Worm (Caenorhabditis elegans): Measurements from ENCODE around the gene C18F10.7.
A peak's percentile ranks its signal among the peaks of the same experiment; 100 is the strongest.

Gene C18F10.7

DNA sequence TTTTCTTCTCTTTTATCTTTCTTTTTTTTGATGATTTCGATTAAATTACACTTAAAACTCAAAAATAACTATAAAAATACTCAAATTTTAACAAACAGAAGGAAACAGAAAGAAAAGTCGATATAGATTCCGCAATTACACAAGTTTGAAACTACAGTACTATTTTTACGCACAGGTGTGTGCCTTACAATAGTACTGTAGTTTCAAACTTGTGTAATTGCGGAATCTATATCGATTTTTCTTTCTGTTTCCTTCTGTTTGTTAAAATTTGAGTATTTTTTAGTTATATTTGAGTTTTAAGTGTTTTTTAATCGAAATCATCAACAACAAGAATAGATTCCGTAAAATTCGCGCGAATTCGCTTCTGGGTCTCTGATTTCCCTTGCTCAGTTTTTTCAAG is 4.9 kb upstream of the C18F10.7 start:
- TF ChIP-seq lsy-12 (tag; optimal IDR thresholded peaks at IDR 0.05), result no peak
- TF ChIP-seq nhr-28 (tag; optimal IDR thresholded peaks at IDR 0.05), result no peak
- no peak for TF ChIP-seq daf-12 (tag; optimal IDR thresholded peaks at IDR 0.05)
- TF ChIP-seq lin-39 (tag; optimal IDR thresholded peaks at IDR 0.05), result no peak
- no peak for TF ChIP-seq ceh-16 (tag; optimal IDR thresholded peaks at IDR 0.05)
- no peak for TF ChIP-seq eor-1 (tag; optimal IDR thresholded peaks at IDR 0.05)
- no peak for TF ChIP-seq tbx-2 (tag; optimal IDR thresholded peaks at IDR 0.05)
- no peak for TF ChIP-seq nhr-12 (tag; optimal IDR thresholded peaks at IDR 0.05)
- TF ChIP-seq nhr-43 (tag; optimal IDR thresholded peaks at IDR 0.05; ENCODE audit: poor library complexity, severe bottlenecking), result no peak
- no peak for TF ChIP-seq ZK546.5 (tag; optimal IDR thresholded peaks at IDR 0.05)
- TF ChIP-seq pha-4 (tag; optimal IDR thresholded peaks at IDR 0.05), result no peak
- TF ChIP-seq pqm-1 (tag; optimal IDR thresholded peaks at IDR 0.05), result no peak
- TF ChIP-seq fos-1 (tag; optimal IDR thresholded peaks at IDR 0.05), result no peak
- TF ChIP-seq aly-2 (tag; optimal IDR thresholded peaks at IDR 0.05), result no peak
- no peak for TF ChIP-seq nhr-76 (tag; optimal IDR thresholded peaks at IDR 0.05)
- no peak for TF ChIP-seq egl-27 (tag; optimal IDR thresholded peaks at IDR 0.05)
- TF ChIP-seq fkh-2 (tag; optimal IDR thresholded peaks at IDR 0.05), result no peak
- no peak for TF ChIP-seq elt-1 (tag; optimal IDR thresholded peaks at IDR 0.05)
- no peak for TF ChIP-seq skn-1 (tag; optimal IDR thresholded peaks at IDR 0.05)

DNA sequence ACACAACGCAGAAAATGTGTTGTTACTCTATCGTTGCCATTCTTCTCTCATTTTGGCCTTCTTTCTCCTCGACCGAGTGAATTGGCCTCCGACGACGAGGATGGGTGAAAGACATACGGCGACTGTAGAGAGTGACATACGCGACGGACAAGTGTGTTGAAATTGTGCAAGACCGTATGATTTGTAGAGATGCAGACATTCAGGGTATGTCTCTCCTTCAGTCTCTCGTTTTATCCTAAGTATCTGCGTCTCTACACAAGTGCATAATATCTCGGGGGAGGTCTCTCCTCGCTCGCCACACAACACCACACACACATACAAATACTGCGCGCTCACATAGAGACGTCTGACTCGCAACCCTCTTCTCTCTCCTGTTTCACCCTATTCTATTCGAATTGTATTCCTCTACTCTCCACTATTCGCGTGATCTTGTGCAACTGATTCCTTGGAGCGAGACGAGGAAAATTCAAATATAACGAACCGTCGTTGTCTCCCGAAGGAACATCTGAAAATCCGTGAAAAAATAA is 2.0 kb upstream of the C18F10.7 start, which contains the start of gene hmg-1.2:
TSS of gene hmg-1.2 (plus strand) at position 311 of the 527 bp plus-strand sequence.
- TF ChIP-seq ceh-16 (tag; optimal IDR thresholded peaks at IDR 0.05) (no peak), ama-1 (optimal IDR thresholded peaks at IDR 0.05) (no peak), nhr-12 (tag; optimal IDR thresholded peaks at IDR 0.05) (no peak), mdl-1 (tag; optimal IDR thresholded peaks at IDR 0.05) (no peak), pha-4 (tag; optimal IDR thresholded peaks at IDR 0.05) (peak; percentile 44), sea-2 (GFP tag; optimal IDR thresholded peaks at IDR 0.05) (no peak), R02D3.7 (tag; optimal IDR thresholded peaks at IDR 0.05) (peak; percentile 67), ceh-9 (tag; optimal IDR thresholded peaks at IDR 0.05) (no peak), ZK546.5 (tag; optimal IDR thresholded peaks at IDR 0.05) (no peak), skn-1 (tag; optimal IDR thresholded peaks at IDR 0.05) (no peak), egl-27 (tag; optimal IDR thresholded peaks at IDR 0.05) (peak; percentile 33), tbx-2 (tag; optimal IDR thresholded peaks at IDR 0.05) (peak; percentile 34), fkh-10 (GFP tag; optimal IDR thresholded peaks at IDR 0.05) (no peak), pqm-1 (tag; optimal IDR thresholded peaks at IDR 0.05) (peak; percentile 52), jun-1 (tag; optimal IDR thresholded peaks at IDR 0.05) (peak; percentile 88), egl-5 (tag; optimal IDR thresholded peaks at IDR 0.05) (peak; percentile 71), nhr-67 (tag; optimal IDR thresholded peaks at IDR 0.05) (no peak), snpc-4 (tag; optimal IDR thresholded peaks at IDR 0.05) (peak; percentile 65), nhr-25 (tag; optimal IDR thresholded peaks at IDR 0.05) (peak; percentile 87), unc-39 (tag; optimal IDR thresholded peaks at IDR 0.05) (no peak), nhr-77 (tag; optimal IDR thresholded peaks at IDR 0.05) (peak; percentile 2), lin-39 (tag; optimal IDR thresholded peaks at IDR 0.05) (peak; percentile 70), lin-15B (tag; optimal IDR thresholded peaks at IDR 0.05) (peak; percentile 48), hmg-11 (tag; optimal IDR thresholded peaks at IDR 0.05) (peak; percentile 98), ztf-4 (tag; optimal IDR thresholded peaks at IDR 0.05) (no peak), elt-3 (tag; optimal IDR thresholded peaks at IDR 0.05) (peak in 1 of 3 experiments; percentile 44), nhr-28 (tag; optimal IDR thresholded peaks at IDR 0.05) (no peak), elt-2 (tag; optimal IDR thresholded peaks at IDR 0.05) (peak; percentile 66), nfya-1 (tag; optimal IDR thresholded peaks at IDR 0.05; ENCODE audit: insufficient read depth) (peak; percentile 89), aly-2 (tag; optimal IDR thresholded peaks at IDR 0.05) (no peak), nhr-43 (tag; optimal IDR thresholded peaks at IDR 0.05; ENCODE audit: poor library complexity, severe bottlenecking) (peak; percentile 48), nhr-23 (tag; optimal IDR thresholded peaks at IDR 0.05) (peak; percentile 88), lsy-12 (tag; optimal IDR thresholded peaks at IDR 0.05) (peak; percentile 88), zag-1 (tag; optimal IDR thresholded peaks at IDR 0.05) (peak; percentile 47), unc-62 (GFP tag; optimal IDR thresholded peaks at IDR 0.05) (peak; percentile 85), elt-1 (tag; optimal IDR thresholded peaks at IDR 0.05) (peak; percentile 49), daf-12 (tag; optimal IDR thresholded peaks at IDR 0.05) (no peak), ceh-28 (tag; optimal IDR thresholded peaks at IDR 0.05) (peak; percentile 76), nhr-11 (tag; optimal IDR thresholded peaks at IDR 0.05) (peak; percentile 24)
